Worm (Caenorhabditis elegans): Measurements from ENCODE around the gene abcf-3.

ce11 chrIII:6170038-6170437 lies 3.2 kb upstream of the abcf-3 start:
- TF ChIP-seq pqm-1 (tag; optimal IDR thresholded peaks at IDR 0.05) (no peak), vab-15 (tag; optimal IDR thresholded peaks at IDR 0.05) (no peak), snpc-4 (tag; optimal IDR thresholded peaks at IDR 0.05) (no peak), lin-39 (tag; optimal IDR thresholded peaks at IDR 0.05) (no peak), nhr-28 (tag; optimal IDR thresholded peaks at IDR 0.05) (no peak)
